Fruit fly (Drosophila melanogaster) whole organism, prepupa: ENCODE results near the gene nerfin-1.

Experiments used
- Blimp-1 ChIP-seq: fragments of 200-800 bp; sonication (Bioruptor generic); optimal IDR thresholded peaks from 3 replicates; lab custom pipeline; 2017; ENCODE audit warnings: missing biosample characterization, missing genetic modification characterization, mild to moderate bottlenecking, moderate library complexity, missing genetic modification reagents
- CG11762 ChIP-seq: fragments of 200-800 bp; sonication (Bioruptor generic); optimal IDR thresholded peaks from 3 replicates; lab custom pipeline; 2016; ENCODE audit warnings: missing biosample characterization, missing genetic modification characterization; ENCODE audit not compliant: insufficient read depth
- CG8319 ChIP-seq: fragments of 200-800 bp; sonication (Bioruptor generic); optimal IDR thresholded peaks from 3 replicates; lab custom pipeline; 2016; ENCODE audit warnings: missing biosample characterization, missing genetic modification characterization
- Eip93F ChIP-seq: fragments of 200-800 bp; sonication (Bioruptor generic); optimal IDR thresholded peaks from 2 replicates; lab custom pipeline; 2016; ENCODE audit warnings: missing biosample characterization, mild to moderate bottlenecking, missing genetic modification characterization
- OdsH ChIP-seq: fragments of 200-800 bp; sonication (Bioruptor generic); optimal IDR thresholded peaks from 3 replicates; lab custom pipeline; 2016; ENCODE audit warnings: missing biosample characterization, missing genetic modification characterization
- Sox15 ChIP-seq: fragments of 200-800 bp; sonication (Bioruptor generic); optimal IDR thresholded peaks from 3 replicates; lab custom pipeline; 2016; ENCODE audit warnings: missing biosample characterization, missing genetic modification characterization
- vri ChIP-seq: fragments of 200-800 bp; sonication (Bioruptor generic); optimal IDR thresholded peaks from 3 replicates; lab custom pipeline; 2016; ENCODE audit warnings: missing biosample characterization, mild to moderate bottlenecking, missing genetic modification characterization

DNA sequence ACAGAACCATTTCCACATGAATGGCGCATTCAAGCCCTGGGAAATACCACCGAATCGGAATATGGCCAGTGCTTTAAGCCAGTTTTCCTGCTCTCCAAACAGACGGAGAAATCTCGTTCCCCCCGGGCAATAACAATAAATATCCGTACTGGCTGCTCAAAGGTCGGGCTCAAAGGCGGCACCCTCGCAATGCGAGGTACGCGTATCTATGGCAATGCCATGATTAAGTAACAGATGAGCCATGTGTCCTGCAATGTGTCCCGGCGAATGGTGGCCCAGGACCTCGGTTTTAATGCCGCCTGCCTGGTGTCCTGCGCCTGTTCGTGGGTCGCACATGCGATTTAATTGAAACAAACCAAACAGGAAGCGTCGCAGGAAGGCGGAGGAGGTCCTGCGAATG, 5.0 kb upstream of the nerfin-1 start:
- TF ChIP-seq CG8319 (no peak), OdsH (GFP tag; lab: Kevin White, UChicago) (no peak), vri (GFP tag; lab: Kevin White, UChicago) (no peak), Sox15 (no peak), Blimp-1 (no peak), CG11762 (no peak), Eip93F (GFP tag; lab: Kevin White, UChicago) (no peak)
